Worm (Caenorhabditis elegans): ENCODE data around the gene cdc-48.2.

- TF ChIP-seq aly-1 (tag; optimal IDR thresholded peaks at IDR 0.05), result no peak
- no peak for TF ChIP-seq ets-7 (tag; optimal IDR thresholded peaks at IDR 0.05)
- no peak for TF ChIP-seq ama-1 (optimal IDR thresholded peaks at IDR 0.05)
- TF ChIP-seq flt-1 (GFP tag; IDR thresholded peaks at IDR 0.05), result no peak
- no peak for TF ChIP-seq F13C5.2 (tag; optimal IDR thresholded peaks at IDR 0.05)
- no peak for TF ChIP-seq ceh-13 (GFP tag; optimal IDR thresholded peaks at IDR 0.05)
- TF ChIP-seq sea-1 (GFP tag; conservative IDR thresholded peaks at IDR 0.05), result no peak
- TF ChIP-seq hmbx-1 (tag; optimal IDR thresholded peaks at IDR 0.05), result no peak
- TF ChIP-seq pes-1 (GFP tag; IDR thresholded peaks at IDR 0.05), result no peak
- no peak for TF ChIP-seq tbx-37 (GFP tag; conservative IDR thresholded peaks at IDR 0.05)
- TF ChIP-seq scrt-1 (GFP tag; IDR thresholded peaks at IDR 0.05), result no peak
- TF ChIP-seq hnd-1 (tag; optimal IDR thresholded peaks at IDR 0.05), result no peak
- TF ChIP-seq tbx-11 (GFP tag; IDR thresholded peaks at IDR 0.05), result no peak
Observed at ce11 chrII:8178614-8179013, 40.3 kb downstream of the cdc-48.2 start.

All from whole organism, early embryonic.